Worm (Caenorhabditis elegans) whole organism, midembryonic: ENCODE measurements around the gene W08F4.7.

ENCODE experiments used
- T22C8.4 ChIP-seq: fragments of 200-800 bp; sonication (Bioruptor generic); IDR thresholded peaks from 2 replicates; pipeline ENCODE4 v1.3.6; 2022; ENCODE audit warnings: missing genetic modification characterization, missing compliant biosample characterization
- cog-1 ChIP-seq: sonication (generic microtip); optimal IDR thresholded peaks from 2 replicates; lab custom pipeline; 2016; ENCODE audit warnings: missing genetic modification characterization, missing compliant biosample characterization
- flt-1 ChIP-seq: fragments of 200-800 bp; sonication (Bioruptor generic); IDR thresholded peaks from 2 replicates; pipeline ENCODE4 v1.3.6; 2022; ENCODE audit warnings: missing genetic modification characterization, missing compliant biosample characterization
- klf-2 ChIP-seq: fragments of 200-800 bp; sonication (Bioruptor generic); conservative IDR thresholded peaks from 2 replicates; pipeline ENCODE4 v1.3.6; 2022; ENCODE audit warnings: missing genetic modification reagents, missing genetic modification characterization, missing compliant biosample characterization
- tab-1 ChIP-seq: fragments of 200-800 bp; sonication (Bioruptor generic); IDR thresholded peaks from 2 replicates; pipeline ENCODE4 v1.3.6; 2022; ENCODE audit warnings: missing genetic modification characterization, missing compliant biosample characterization
- ztf-23 ChIP-seq: fragments of 200-800 bp; sonication (Bioruptor generic); IDR thresholded peaks from 2 replicates; pipeline ENCODE4 v1.3.6; 2022; ENCODE audit warnings: missing genetic modification reagents, missing genetic modification characterization, missing compliant biosample characterization
- ztf-29 ChIP-seq: fragments of 200-800 bp; sonication (Bioruptor generic); IDR thresholded peaks from 2 replicates; pipeline ENCODE4 v1.3.6; 2022; ENCODE audit warnings: missing genetic modification reagents, missing genetic modification characterization, missing compliant biosample characterization

DNA sequence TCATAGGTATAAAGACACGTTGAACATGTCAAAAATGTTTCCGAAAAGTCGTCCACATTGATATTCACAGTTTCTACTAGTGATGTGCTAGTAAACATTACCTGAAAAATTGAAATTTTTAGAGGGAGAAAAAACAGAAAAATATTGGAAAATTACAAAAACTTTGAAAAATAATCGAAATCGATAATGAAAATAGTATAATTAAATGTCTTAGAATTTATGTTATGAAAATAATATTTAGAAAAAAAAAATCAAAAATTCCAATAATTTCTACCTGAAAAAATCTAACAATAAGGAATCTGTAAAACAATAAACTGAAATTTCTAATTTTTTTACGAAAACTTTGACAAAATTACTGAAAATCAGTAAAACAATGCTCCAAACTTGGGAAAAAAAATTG is 24.5 kb upstream of the W08F4.7 start, which contains the start of gene nhl-3:
- no peak for TF ChIP-seq cog-1
- TF ChIP-seq klf-2 (GFP tag; lab: Robert Waterston, UW): no peak
- no peak for TF ChIP-seq flt-1 (GFP tag; lab: Robert Waterston, UW)
- TF ChIP-seq ztf-23 (GFP tag; lab: Robert Waterston, UW): no peak
- TF ChIP-seq ztf-29 (GFP tag; lab: Robert Waterston, UW): no peak
- TF ChIP-seq T22C8.4 (GFP tag; lab: Robert Waterston, UW): no peak
- TF ChIP-seq tab-1 (GFP tag; lab: Robert Waterston, UW): no peak
